Fruit fly (Drosophila melanogaster): ENCODE results near the gene sp3.

Gene sp3

DNA sequence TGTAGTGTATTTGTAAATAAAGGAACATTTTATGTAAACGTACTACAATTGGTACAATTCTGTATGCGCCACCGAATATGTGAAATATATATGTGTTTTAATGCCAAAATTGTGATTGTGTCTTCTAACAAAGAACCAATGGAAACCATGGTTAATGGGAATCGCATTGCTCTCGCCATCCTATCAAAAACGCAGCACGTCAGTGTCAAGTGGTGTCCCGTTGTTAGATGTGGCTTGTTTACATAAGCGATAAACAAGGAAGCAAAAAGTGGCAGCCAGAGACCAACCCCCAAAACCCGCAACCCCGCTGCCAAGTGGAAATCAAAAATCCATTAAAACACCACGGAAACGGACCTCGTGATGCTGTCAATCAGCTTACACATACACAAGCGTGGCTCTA is 7.8 kb downstream of the sp3 start:
- TF ChIP-seq toe (GFP tag; optimal IDR thresholded peaks at IDR 0.05): no peak
- no peak for TF ChIP-seq Clk (GFP tag; optimal IDR thresholded peaks at IDR 0.05)
- no peak for TF ChIP-seq CG14711 (tag; optimal IDR thresholded peaks at IDR 0.05)
- no peak for TF ChIP-seq cnc (optimal IDR thresholded peaks at IDR 0.05)
- TF ChIP-seq CG5204 (GFP tag; optimal IDR thresholded peaks at IDR 0.05): no peak

DNA sequence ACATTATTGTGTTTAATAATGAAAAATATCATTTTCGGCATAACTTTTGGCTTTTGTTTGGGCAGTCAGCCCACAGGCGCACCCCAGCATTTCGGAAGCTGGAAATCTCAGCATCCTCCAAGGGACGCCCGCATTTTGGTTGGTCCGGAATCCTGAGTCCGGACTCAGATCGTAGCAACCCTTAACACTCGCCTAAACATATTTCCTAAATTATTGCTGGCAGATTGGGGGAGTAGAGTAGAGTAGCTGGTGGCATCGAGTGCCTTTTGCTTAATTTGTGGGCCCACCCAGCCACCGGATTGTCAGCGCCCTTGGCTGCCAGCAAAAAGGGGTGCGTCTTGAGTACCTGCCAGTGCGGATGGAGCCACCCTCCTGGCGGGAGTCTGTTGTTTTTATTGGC is 13.5 kb downstream of the sp3 start:
- no peak for TF ChIP-seq CG7101 (tag; optimal IDR thresholded peaks at IDR 0.05)
- no peak for TF ChIP-seq kay (GFP tag; ENCODE audit: borderline replicate concordance)
- TF ChIP-seq Crg-1 (GFP tag; optimal IDR thresholded peaks at IDR 0.05): no peak
- TF ChIP-seq toe (GFP tag; optimal IDR thresholded peaks at IDR 0.05): no peak
- no peak for TF ChIP-seq CG14711 (tag; optimal IDR thresholded peaks at IDR 0.05)
- no peak for TF ChIP-seq Mnt (GFP tag; optimal IDR thresholded peaks at IDR 0.05)
- no peak for TF ChIP-seq CG1620 (GFP tag; optimal IDR thresholded peaks at IDR 0.05)
- no peak for TF ChIP-seq Clk (GFP tag; optimal IDR thresholded peaks at IDR 0.05)
- no peak for TF ChIP-seq CG12768 (GFP tag; optimal IDR thresholded peaks at IDR 0.05)
- TF ChIP-seq cic (GFP tag; optimal IDR thresholded peaks at IDR 0.05): no peak
- TF ChIP-seq Hr96 (GFP tag; optimal IDR thresholded peaks at IDR 0.05): no peak
- TF ChIP-seq cnc (optimal IDR thresholded peaks at IDR 0.05): no peak
- TF ChIP-seq pad (GFP tag; optimal IDR thresholded peaks at IDR 0.05): no peak
- TF ChIP-seq bab1 (GFP tag; optimal IDR thresholded peaks at IDR 0.05): no peak
- TF ChIP-seq CG11617 (GFP tag; optimal IDR thresholded peaks at IDR 0.05): no peak
- no peak for TF ChIP-seq CG5204 (GFP tag; optimal IDR thresholded peaks at IDR 0.05)

DNA sequence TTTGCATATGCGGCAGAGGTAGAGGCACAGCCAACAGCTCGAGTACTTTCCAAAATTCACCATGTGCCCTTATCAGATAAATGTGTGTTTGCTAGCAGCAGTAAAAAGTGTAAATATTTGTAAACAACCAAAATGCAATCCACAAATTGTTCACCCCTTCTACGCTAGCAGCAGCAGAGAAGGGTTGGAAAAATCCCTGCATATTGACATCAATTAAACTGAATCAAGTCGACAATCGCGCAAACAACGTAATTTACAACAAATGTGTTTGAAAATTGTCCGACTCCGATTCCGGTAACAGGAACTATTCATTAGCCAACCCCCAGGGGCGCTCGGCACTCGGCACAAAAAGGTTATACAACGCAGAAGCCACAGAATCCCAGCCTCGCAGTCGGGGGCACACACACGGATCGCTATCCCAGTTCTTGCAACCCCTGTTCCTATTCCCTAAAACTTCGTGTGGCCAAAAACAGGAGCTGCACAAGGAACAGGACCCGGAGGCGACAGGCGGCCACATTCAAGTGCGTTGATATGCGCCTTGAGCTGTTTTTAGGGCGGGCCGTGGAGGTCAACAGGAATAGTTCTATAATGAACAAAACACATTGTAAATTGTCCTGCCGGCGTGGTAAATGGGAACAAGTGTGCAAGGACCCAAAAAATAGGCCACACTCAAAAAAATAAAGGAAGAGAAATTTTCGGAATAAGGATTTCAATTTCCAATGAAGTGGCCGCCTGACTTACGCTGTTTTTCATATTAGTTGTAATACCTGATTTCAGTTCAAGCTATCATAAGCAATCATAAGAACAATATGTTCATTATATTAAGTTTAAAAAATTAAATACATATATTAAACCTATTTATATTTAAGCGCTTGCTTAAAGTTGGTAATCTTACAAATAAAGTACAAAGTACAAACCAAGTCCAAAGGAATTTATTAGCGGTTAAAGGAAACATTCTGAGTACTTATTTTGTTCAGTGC is 14.3 kb downstream of the sp3 start:
- TF ChIP-seq Crg-1 (GFP tag; optimal IDR thresholded peaks at IDR 0.05) (no peak), CG7101 (tag; optimal IDR thresholded peaks at IDR 0.05) (no peak), CG1620 (GFP tag; optimal IDR thresholded peaks at IDR 0.05) (no peak), CG7045 (GFP tag; optimal IDR thresholded peaks at IDR 0.05) (no peak), CG11617 (GFP tag; optimal IDR thresholded peaks at IDR 0.05) (no peak), bab1 (GFP tag; optimal IDR thresholded peaks at IDR 0.05) (no peak), Clk (GFP tag; optimal IDR thresholded peaks at IDR 0.05) (no peak), CG12768 (GFP tag; optimal IDR thresholded peaks at IDR 0.05) (no peak), tj (GFP tag; optimal IDR thresholded peaks at IDR 0.05) (no peak)

- no peak for TF ChIP-seq bab1 (GFP tag; optimal IDR thresholded peaks at IDR 0.05)
- no peak for TF ChIP-seq cic (GFP tag; optimal IDR thresholded peaks at IDR 0.05)
- no peak for TF ChIP-seq toe (GFP tag; optimal IDR thresholded peaks at IDR 0.05)
- TF ChIP-seq CG11617 (GFP tag; optimal IDR thresholded peaks at IDR 0.05): no peak
- TF ChIP-seq CG12768 (GFP tag; optimal IDR thresholded peaks at IDR 0.05): no peak
- TF ChIP-seq CG7045 (GFP tag; optimal IDR thresholded peaks at IDR 0.05): no peak
- TF ChIP-seq CG14711 (tag; optimal IDR thresholded peaks at IDR 0.05): no peak
- TF ChIP-seq kay (GFP tag; ENCODE audit: borderline replicate concordance): no peak
- TF ChIP-seq cnc (optimal IDR thresholded peaks at IDR 0.05): no peak
- TF ChIP-seq ovo (GFP tag; optimal IDR thresholded peaks at IDR 0.05): no peak
- no peak for TF ChIP-seq Clk (GFP tag; optimal IDR thresholded peaks at IDR 0.05)
- TF ChIP-seq CG1620 (GFP tag; optimal IDR thresholded peaks at IDR 0.05): no peak
- TF ChIP-seq Hr96 (GFP tag; optimal IDR thresholded peaks at IDR 0.05): no peak
- TF ChIP-seq CG7101 (tag; optimal IDR thresholded peaks at IDR 0.05): no peak
Observed at dm6 chr3R:21544107-21544506, 23.4 kb downstream of the sp3 start.

DNA sequence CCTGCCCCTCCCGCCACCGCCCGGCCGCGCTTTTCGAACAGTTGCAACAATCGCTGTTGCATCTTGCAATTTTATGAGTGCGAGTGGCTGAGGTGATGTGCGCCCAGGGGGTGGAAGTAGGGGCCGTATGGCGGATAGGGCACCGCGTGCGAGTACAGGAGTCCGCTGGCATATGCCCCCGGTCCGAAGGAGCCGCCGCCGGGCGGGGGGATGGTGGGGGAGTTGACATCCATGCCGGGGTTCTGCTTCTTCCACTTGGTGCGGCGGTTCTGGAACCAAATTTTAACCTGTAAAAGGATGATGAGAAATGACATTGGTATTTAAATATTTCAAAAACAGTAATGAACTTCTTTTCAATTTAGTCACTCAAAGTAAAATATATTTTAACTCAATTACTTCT is 28.2 kb downstream of the sp3 start:
- TF ChIP-seq toe (GFP tag; optimal IDR thresholded peaks at IDR 0.05) (no peak), kay (GFP tag; ENCODE audit: borderline replicate concordance) (no peak), CG7045 (GFP tag; optimal IDR thresholded peaks at IDR 0.05) (no peak), CG1620 (GFP tag; optimal IDR thresholded peaks at IDR 0.05) (no peak), Mnt (GFP tag; optimal IDR thresholded peaks at IDR 0.05) (no peak), ovo (GFP tag; optimal IDR thresholded peaks at IDR 0.05) (no peak)

- no peak for TF ChIP-seq Crg-1 (GFP tag; optimal IDR thresholded peaks at IDR 0.05)
- TF ChIP-seq CG14711 (tag; optimal IDR thresholded peaks at IDR 0.05): no peak
- no peak for TF ChIP-seq CG33017 (tag; optimal IDR thresholded peaks at IDR 0.05)
- TF ChIP-seq ovo (GFP tag; optimal IDR thresholded peaks at IDR 0.05): no peak
- no peak for TF ChIP-seq CG1620 (GFP tag; optimal IDR thresholded peaks at IDR 0.05)
- TF ChIP-seq Mnt (GFP tag; optimal IDR thresholded peaks at IDR 0.05): no peak
- no peak for TF ChIP-seq CG7045 (GFP tag; optimal IDR thresholded peaks at IDR 0.05)
- no peak for TF ChIP-seq Clk (GFP tag; optimal IDR thresholded peaks at IDR 0.05)
- TF ChIP-seq CG11617 (GFP tag; optimal IDR thresholded peaks at IDR 0.05): no peak
Observed at dm6 chr3R:21551565-21551964, 30.8 kb downstream of the sp3 start.

dm6 chr3R:21557052-21557451 is 36.3 kb downstream of the sp3 start, which contains the start of gene slou:
Gene slou, minus strand, starts transcription at chr3R:21557182.
- no peak for TF ChIP-seq Crg-1 (GFP tag; optimal IDR thresholded peaks at IDR 0.05)
- TF ChIP-seq CG7045 (GFP tag; optimal IDR thresholded peaks at IDR 0.05): no peak
- TF ChIP-seq tj (GFP tag; optimal IDR thresholded peaks at IDR 0.05): no peak
- TF ChIP-seq kay (GFP tag; ENCODE audit: borderline replicate concordance): no peak
- no peak for TF ChIP-seq cnc (optimal IDR thresholded peaks at IDR 0.05)
- TF ChIP-seq cic (GFP tag; optimal IDR thresholded peaks at IDR 0.05): no peak
- TF ChIP-seq Hr96 (GFP tag; optimal IDR thresholded peaks at IDR 0.05): no peak
- no peak for TF ChIP-seq CG33017 (tag; optimal IDR thresholded peaks at IDR 0.05)
- no peak for TF ChIP-seq Clk (GFP tag; optimal IDR thresholded peaks at IDR 0.05)
- TF ChIP-seq toe (GFP tag; optimal IDR thresholded peaks at IDR 0.05): no peak
- no peak for TF ChIP-seq bab1 (GFP tag; optimal IDR thresholded peaks at IDR 0.05)
- no peak for TF ChIP-seq CG12768 (GFP tag; optimal IDR thresholded peaks at IDR 0.05)
